Worm (Caenorhabditis elegans) whole organism, mixed stage, embryonic: ENCODE results near the gene ipla-7.

Source experiments
- M03D4.4 ChIP-seq: sonication (generic microtip); optimal IDR thresholded peaks from 2 replicates; lab custom pipeline; 2017; ENCODE audit warnings: mild to moderate bottlenecking, missing genetic modification characterization, missing compliant biosample characterization
- ceh-39 ChIP-seq: fragments of 150-350 bp; optimal IDR thresholded peaks from 2 replicates; lab custom pipeline; 2014; ENCODE audit warnings: missing biosample characterization, missing genetic modification characterization
- ceh-43 ChIP-seq: fragments of 200-800 bp; sonication (Bioruptor generic); optimal IDR thresholded peaks from 2 replicates; lab custom pipeline; 2018; ENCODE audit warnings: mild to moderate bottlenecking, missing genetic modification characterization, moderate library complexity, missing compliant biosample characterization
- ceh-83 ChIP-seq: fragments of 200-800 bp; sonication (Bioruptor generic); optimal IDR thresholded peaks from 2 replicates; lab custom pipeline; 2018; ENCODE audit warnings: mild to moderate bottlenecking, missing genetic modification characterization, missing compliant biosample characterization
- ces-1 ChIP-seq: fragments of 150-350 bp; optimal IDR thresholded peaks from 2 replicates; lab custom pipeline; 2014; ENCODE audit warnings: missing biosample characterization, missing genetic modification reagents, missing genetic modification characterization
- cnd-1 ChIP-seq: fragments of 200-800 bp; sonication (Bioruptor generic); optimal IDR thresholded peaks from 2 replicates; lab custom pipeline; 2018; ENCODE audit warnings: mild to moderate bottlenecking, missing genetic modification characterization, missing compliant biosample characterization
- drap-1 ChIP-seq: fragments of 200-800 bp; sonication (Bioruptor generic); optimal IDR thresholded peaks from 3 replicates; lab custom pipeline; 2018; ENCODE audit warnings: mild to moderate bottlenecking, missing genetic modification characterization, missing compliant biosample characterization
- elt-1 ChIP-seq: sonication (generic microtip); optimal IDR thresholded peaks from 2 replicates; lab custom pipeline; 2017; ENCODE audit warnings: missing genetic modification characterization, mild to moderate bottlenecking, missing compliant biosample characterization, antibody characterized with exemption, moderate library complexity, borderline replicate concordance; ENCODE audit not compliant: insufficient read depth
- flh-1 ChIP-seq: fragments of 200-800 bp; sonication (Bioruptor generic); optimal IDR thresholded peaks from 2 replicates; lab custom pipeline; 2018; ENCODE audit warnings: mild to moderate bottlenecking, missing genetic modification characterization, moderate library complexity, missing compliant biosample characterization
- ham-2 ChIP-seq: fragments of 200-800 bp; sonication (Bioruptor generic); optimal IDR thresholded peaks from 2 replicates; lab custom pipeline; 2018; ENCODE audit warnings: mild to moderate bottlenecking, missing genetic modification characterization, missing compliant biosample characterization
- hlh-1 ChIP-seq: fragments of 150-350 bp; optimal IDR thresholded peaks from 2 replicates; lab custom pipeline; 2014; ENCODE audit warnings: missing biosample characterization, missing genetic modification reagents, missing genetic modification characterization
- lin-13 ChIP-seq: fragments of 150-350 bp; optimal IDR thresholded peaks from 2 replicates; lab custom pipeline; 2014; ENCODE audit warnings: missing biosample characterization, missing genetic modification characterization
- lin-32 ChIP-seq: fragments of 200-800 bp; sonication (Bioruptor generic); optimal IDR thresholded peaks from 2 replicates; lab custom pipeline; 2018; ENCODE audit warnings: mild to moderate bottlenecking, missing genetic modification characterization, missing compliant biosample characterization
- lsy-2 ChIP-seq: fragments of 150-350 bp; optimal IDR thresholded peaks from 2 replicates; lab custom pipeline; 2014; ENCODE audit warnings: missing biosample characterization, missing genetic modification characterization
- mls-2 ChIP-seq: sonication (generic microtip); optimal IDR thresholded peaks from 2 replicates; lab custom pipeline; 2016; ENCODE audit warnings: mild to moderate bottlenecking, missing genetic modification characterization, moderate library complexity, missing compliant biosample characterization
- nhr-2 ChIP-seq: fragments of 150-350 bp; optimal IDR thresholded peaks from 2 replicates; lab custom pipeline; 2014; ENCODE audit warnings: missing biosample characterization, missing genetic modification characterization
- nhr-237 ChIP-seq: fragments of 150-350 bp; optimal IDR thresholded peaks from 2 replicates; lab custom pipeline; 2014; ENCODE audit warnings: missing biosample characterization, missing genetic modification characterization
- nhr-76 ChIP-seq: sonication (generic microtip); optimal IDR thresholded peaks from 2 replicates; lab custom pipeline; 2017; ENCODE audit warnings: missing biosample characterization, missing genetic modification characterization
- pha-4 ChIP-seq: fragments of 150-350 bp; optimal IDR thresholded peaks from 2 replicates; lab custom pipeline; 2018; ENCODE audit warnings: missing biosample characterization, missing genetic modification reagents, missing genetic modification characterization
- sem-2 ChIP-seq: fragments of 200-800 bp; sonication (Bioruptor generic); optimal IDR thresholded peaks from 2 replicates; lab custom pipeline; 2018; ENCODE audit warnings: mild to moderate bottlenecking, missing genetic modification characterization, missing compliant biosample characterization
- snpc-4 ChIP-seq: fragments of 150-350 bp; optimal IDR thresholded peaks from 2 replicates; lab custom pipeline; 2014; ENCODE audit warnings: missing biosample characterization, missing genetic modification characterization
- sptf-1 ChIP-seq: sonication (generic microtip); optimal IDR thresholded peaks from 2 replicates; lab custom pipeline; 2017; ENCODE audit warnings: mild to moderate bottlenecking, missing genetic modification characterization, moderate library complexity, missing compliant biosample characterization
- unc-120 ChIP-seq: sonication (generic microtip); optimal IDR thresholded peaks from 2 replicates; lab custom pipeline; 2017; ENCODE audit warnings: missing genetic modification characterization, missing compliant biosample characterization; ENCODE audit not compliant: poor library complexity, severe bottlenecking
- unc-39 ChIP-seq: fragments of 150-350 bp; optimal IDR thresholded peaks from 2 replicates; lab custom pipeline; 2014; ENCODE audit warnings: missing biosample characterization, missing genetic modification characterization
- unc-62 ChIP-seq: fragments of 150-350 bp; optimal IDR thresholded peaks from 2 replicates; lab custom pipeline; 2014; ENCODE audit warnings: missing biosample characterization, missing genetic modification reagents, missing genetic modification characterization
- zip-8 ChIP-seq: fragments of 150-350 bp; optimal IDR thresholded peaks from 2 replicates; lab custom pipeline; 2014; ENCODE audit warnings: missing biosample characterization, missing genetic modification characterization
- ztf-11 ChIP-seq: fragments of 150-350 bp; optimal IDR thresholded peaks from 2 replicates; lab custom pipeline; 2014; ENCODE audit warnings: missing biosample characterization, missing genetic modification characterization

ipla-7 gene

DNA sequence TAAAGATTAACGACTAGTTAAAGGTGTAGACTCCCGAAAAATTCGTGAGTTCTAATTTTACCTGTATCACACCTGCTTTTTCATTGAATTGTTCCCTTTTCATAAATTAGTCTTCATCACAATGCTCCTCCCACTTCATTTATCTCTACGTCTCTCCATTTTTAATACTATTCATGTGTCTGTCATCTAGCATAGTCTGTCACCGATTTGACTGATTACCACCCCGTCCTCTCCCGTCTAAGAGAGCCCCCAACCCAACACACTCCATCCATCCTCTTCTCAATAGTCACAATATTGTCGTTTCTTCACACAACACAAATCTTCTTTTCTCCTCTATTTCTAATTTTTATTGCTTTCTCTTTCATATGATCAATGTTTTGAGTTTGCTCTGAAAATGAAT lies 2.5 kb upstream of the ipla-7 start:
- TF ChIP-seq sem-2 (GFP tag; lab: Kevin White, UChicago) (no peak), unc-62 (GFP tag; lab: Kevin White, UChicago) (peak; percentile 98)

- TF ChIP-seq lin-13 (tag; lab: Kevin White, UChicago): no peak
- no peak for TF ChIP-seq ztf-11 (tag; lab: Kevin White, UChicago)
- no peak for TF ChIP-seq hlh-1
- no peak for TF ChIP-seq unc-39 (tag; lab: Kevin White, UChicago)
- TF ChIP-seq M03D4.4 (tag; lab: Kevin White, UChicago): no peak
- TF ChIP-seq, all 35 proteins: peak for 0
These were observed 1.3 kb upstream of the ipla-7 start for ce11 chrIV:10063941-10064340.

- no peak for TF ChIP-seq nhr-237
- no peak for TF ChIP-seq ceh-39 (tag; lab: Kevin White, UChicago)
These were observed 1.9 kb downstream of the ipla-7 start for ce11 chrIV:10060795-10061194.

DNA sequence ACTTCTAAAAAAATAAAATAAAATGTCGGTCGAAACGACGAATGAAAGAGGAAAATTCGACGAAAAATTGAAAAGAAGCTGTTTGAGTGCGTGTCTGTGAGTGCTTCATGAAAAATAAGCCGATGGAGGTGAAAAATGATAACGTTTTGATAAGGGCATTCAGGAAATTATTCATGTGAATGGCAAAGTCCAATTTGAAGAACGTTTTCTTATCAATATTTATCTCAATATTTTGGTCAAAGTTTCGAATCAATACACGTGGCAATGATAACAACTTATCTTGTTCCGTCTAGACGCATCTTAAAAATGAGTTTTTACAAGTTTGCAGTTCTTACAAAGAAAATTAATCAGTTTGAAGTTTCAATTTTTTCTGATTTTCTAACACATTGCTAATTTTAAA lies 3.5 kb downstream of the ipla-7 start:
- no peak for TF ChIP-seq M03D4.4 (tag; lab: Kevin White, UChicago)
- TF ChIP-seq pha-4: no peak
- TF ChIP-seq unc-39 (tag; lab: Kevin White, UChicago): no peak
- TF ChIP-seq zip-8 (tag; lab: Kevin White, UChicago): no peak
- no peak for TF ChIP-seq flh-1 (GFP tag; lab: Kevin White, UChicago)
- TF ChIP-seq ceh-39 (tag; lab: Kevin White, UChicago): no peak
- TF ChIP-seq ces-1: no peak
- no peak for TF ChIP-seq unc-62 (GFP tag; lab: Kevin White, UChicago)
- TF ChIP-seq unc-120 (tag; lab: Kevin White, UChicago): no peak
- TF ChIP-seq ceh-83 (GFP tag; lab: Kevin White, UChicago): no peak
- no peak for TF ChIP-seq lin-32
- TF ChIP-seq nhr-237: no peak
- no peak for TF ChIP-seq sem-2 (GFP tag; lab: Kevin White, UChicago)
- no peak for TF ChIP-seq ceh-43 (GFP tag; lab: Kevin White, UChicago)
- no peak for TF ChIP-seq nhr-2 (tag; lab: Kevin White, UChicago)
- no peak for TF ChIP-seq sptf-1 (tag; lab: Kevin White, UChicago)
- no peak for TF ChIP-seq lin-13 (tag; lab: Kevin White, UChicago)
- no peak for TF ChIP-seq cnd-1 (tag; lab: Kevin White, UChicago)
- TF ChIP-seq lsy-2 (tag; lab: Kevin White, UChicago): no peak

- no peak for TF ChIP-seq ceh-83 (GFP tag; lab: Kevin White, UChicago)
- TF ChIP-seq ztf-11 (tag; lab: Kevin White, UChicago): no peak
- no peak for TF ChIP-seq unc-62 (GFP tag; lab: Kevin White, UChicago)
- TF ChIP-seq ham-2 (GFP tag; lab: Kevin White, UChicago): no peak
- no peak for TF ChIP-seq ces-1
- TF ChIP-seq zip-8 (tag; lab: Kevin White, UChicago): no peak
- TF ChIP-seq unc-39 (tag; lab: Kevin White, UChicago): no peak
- no peak for TF ChIP-seq flh-1 (GFP tag; lab: Kevin White, UChicago)
- no peak for TF ChIP-seq snpc-4 (tag; lab: Kevin White, UChicago)
- TF ChIP-seq nhr-237: no peak
- no peak for TF ChIP-seq elt-1
- TF ChIP-seq unc-120 (tag; lab: Kevin White, UChicago): no peak
- TF ChIP-seq lin-13 (tag; lab: Kevin White, UChicago): no peak
- TF ChIP-seq drap-1 (GFP tag; lab: Kevin White, UChicago): no peak
- TF ChIP-seq lsy-2 (tag; lab: Kevin White, UChicago): no peak
- no peak for TF ChIP-seq nhr-76 (tag; lab: Kevin White, UChicago)
- TF ChIP-seq nhr-2 (tag; lab: Kevin White, UChicago): no peak
- no peak for TF ChIP-seq mls-2 (tag; lab: Kevin White, UChicago)
- TF ChIP-seq hlh-1: no peak
These were observed 6.5 kb downstream of the ipla-7 start, which contains the start of gene T04B2.7 for ce11 chrIV:10056138-10056537. TSS of gene T04B2.7 (minus strand) at chrIV:10056238.

DNA sequence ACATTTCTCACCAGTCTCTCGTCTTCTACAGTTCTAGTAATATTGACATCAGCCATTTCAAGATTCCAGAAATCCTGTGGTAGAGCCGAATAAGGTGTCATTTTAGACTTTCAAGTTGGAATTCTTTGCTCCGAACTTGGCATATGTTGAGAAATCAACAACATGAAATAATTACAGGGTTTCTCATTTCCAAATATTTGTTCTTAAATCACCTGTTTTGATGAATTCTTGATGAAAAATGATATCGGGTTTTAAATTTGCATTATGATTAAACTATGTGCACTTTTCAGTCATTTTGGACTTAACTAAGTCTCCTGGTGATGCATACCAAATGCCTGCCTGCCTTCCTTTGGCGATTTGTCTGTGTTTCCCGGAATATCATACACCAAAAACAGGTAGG lies 9.1 kb downstream of the ipla-7 start, which contains the start of gene srv-12:
Gene srv-12 (minus strand): TSS at position 101 of the 400 bp plus-strand sequence.
- TF ChIP-seq lin-32: no peak
- no peak for TF ChIP-seq ceh-83 (GFP tag; lab: Kevin White, UChicago)
